Worm (Caenorhabditis elegans): ENCODE results near the gene T12A2.21.

The T12A2.21 gene

DNA sequence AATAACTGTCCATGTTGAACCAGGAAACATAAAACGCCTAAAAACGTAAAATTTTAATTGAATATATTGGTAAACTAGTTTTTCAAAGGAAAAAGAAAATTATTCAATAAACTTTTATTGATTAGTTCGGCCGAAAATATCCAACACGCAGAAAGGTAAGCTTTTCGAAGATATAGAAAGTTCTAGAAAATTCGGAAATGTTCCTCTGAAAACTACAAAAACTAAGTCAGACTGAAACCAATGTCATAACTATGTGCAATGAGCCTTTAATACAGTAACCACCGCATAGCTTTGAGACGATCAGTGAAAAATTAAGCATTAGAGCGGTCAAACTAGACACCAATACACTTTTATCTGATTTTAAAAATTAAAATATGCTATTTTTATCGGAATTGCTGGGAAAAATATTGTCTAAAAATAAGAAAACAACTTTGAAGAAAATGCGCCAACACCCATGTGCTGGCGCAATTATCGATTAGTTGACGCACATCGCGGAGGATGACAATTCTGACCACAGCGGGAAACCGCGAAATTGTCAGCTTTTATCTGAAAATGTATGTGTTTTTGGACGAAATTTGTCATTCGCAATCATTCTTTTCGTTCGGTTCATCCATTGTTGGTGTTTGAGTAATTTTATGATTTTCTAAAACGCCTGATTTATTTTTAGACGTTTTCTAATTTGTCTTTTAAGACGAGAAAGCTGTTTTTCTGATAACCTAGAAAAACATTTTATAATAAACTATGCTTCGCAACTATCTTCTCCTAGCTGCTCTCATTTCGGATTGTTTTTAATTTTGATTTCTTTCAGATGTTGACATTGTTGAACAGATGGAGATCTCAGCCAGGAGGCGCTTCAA is 37.9 kb downstream of the T12A2.21 start, which contains the start of the genes C23G10.7 and rpn-2 (continued):
- TF ChIP-seq F49E8.2 (tag; optimal IDR thresholded peaks at IDR 0.05; ENCODE audit: borderline replicate concordance) (peak; percentile 71), spr-3 (GFP tag; optimal IDR thresholded peaks at IDR 0.05) (no peak), dve-1 (tag; optimal IDR thresholded peaks at IDR 0.05; ENCODE audit: insufficient read depth) (peak; percentile 69), F10B5.3 (tag; optimal IDR thresholded peaks at IDR 0.05) (no peak), mes-2 (tag; optimal IDR thresholded peaks at IDR 0.05; ENCODE audit: poor library complexity, severe bottlenecking) (peak; percentile 64), R02D3.7 (tag; optimal IDR thresholded peaks at IDR 0.05) (no peak), T20F7.1 (GFP tag; optimal IDR thresholded peaks at IDR 0.05) (no peak), nhr-42 (GFP tag; IDR thresholded peaks at IDR 0.05) (no peak), F37D6.2 (tag; optimal IDR thresholded peaks at IDR 0.05) (peak; percentile 10), tra-1 (GFP tag; IDR thresholded peaks at IDR 0.05) (no peak), F44E2.7 (GFP tag; IDR thresholded peaks at IDR 0.05) (no peak), fkh-10 (GFP tag; optimal IDR thresholded peaks at IDR 0.05) (no peak), ceh-28 (tag; optimal IDR thresholded peaks at IDR 0.05) (no peak), nhr-41 (GFP tag; IDR thresholded peaks at IDR 0.05) (no peak), daf-12 (tag; optimal IDR thresholded peaks at IDR 0.05) (no peak), nhr-11 (tag; optimal IDR thresholded peaks at IDR 0.05) (peak; percentile 48), ctbp-1 (GFP tag; IDR thresholded peaks at IDR 0.05) (no peak), spr-1 (tag; optimal IDR thresholded peaks at IDR 0.05) (no peak), lim-7 (GFP tag; IDR thresholded peaks at IDR 0.05) (no peak), set-16 (GFP tag; IDR thresholded peaks at IDR 0.05) (no peak)

ce11 chrIII:6195718-6196117 is 40.8 kb downstream of the T12A2.21 start:
- TF ChIP-seq nhr-28 (tag; optimal IDR thresholded peaks at IDR 0.05) (no peak), F49E8.2 (tag; optimal IDR thresholded peaks at IDR 0.05; ENCODE audit: borderline replicate concordance) (peak; percentile 70), lin-38 (GFP tag; IDR thresholded peaks at IDR 0.05) (peak; percentile 51), Y48G9A.11 (GFP tag; IDR thresholded peaks at IDR 0.05) (0 out of 2 replicates have a peak, but pooled peaks have one; percentile 29)

- TF ChIP-seq Y75B8A.6 (GFP tag; IDR thresholded peaks at IDR 0.05), result no peak
These were observed 42.1 kb downstream of the T12A2.21 start, which contains the start of gene ugt-66 for ce11 chrIII:6194480-6194879. Gene ugt-66 (minus strand): TSS chrIII:6194580.

- no peak for TF ChIP-seq hmg-1.1 (GFP tag; IDR thresholded peaks at IDR 0.05)
- TF ChIP-seq lin-1 (GFP tag; IDR thresholded peaks at IDR 0.05), result no peak
- TF ChIP-seq nhr-76 (tag; optimal IDR thresholded peaks at IDR 0.05), result no peak
- TF ChIP-seq zfp-3 (GFP tag; conservative IDR thresholded peaks at IDR 0.05), result no peak
- TF ChIP-seq ceh-32 (tag; optimal IDR thresholded peaks at IDR 0.05; ENCODE audit: poor library complexity), result no peak
- TF ChIP-seq daf-19 (GFP tag; conservative IDR thresholded peaks at IDR 0.05), result no peak
- no peak for TF ChIP-seq nhr-42 (GFP tag; IDR thresholded peaks at IDR 0.05)
- no peak for TF ChIP-seq aly-2 (tag; optimal IDR thresholded peaks at IDR 0.05)
- no peak for TF ChIP-seq arid-1 (GFP tag; conservative IDR thresholded peaks at IDR 0.05)
- TF ChIP-seq ceh-20 (GFP tag; IDR thresholded peaks at IDR 0.05), result no peak
- TF ChIP-seq cey-2 (tag; optimal IDR thresholded peaks at IDR 0.05; ENCODE audit: borderline replicate concordance, insufficient read depth), result no peak
- no peak for TF ChIP-seq set-16 (GFP tag; IDR thresholded peaks at IDR 0.05)
- TF ChIP-seq nhr-48 (tag; optimal IDR thresholded peaks at IDR 0.05), result no peak
- TF ChIP-seq madf-9 (GFP tag; conservative IDR thresholded peaks at IDR 0.05), result no peak
These were observed 45.7 kb downstream of the T12A2.21 start, which contains the start of gene C23G10.5 for ce11 chrIII:6190810-6191209. Gene C23G10.5 (plus strand): TSS chrIII:6191110.
